Fruit fly (Drosophila melanogaster) whole organism, embryonic: Measurements from ENCODE around the gene GatB.

ENCODE experiments used
- CG10366 ChIP-seq: fragments of 200-800 bp; sonication (Bioruptor generic); IDR thresholded peaks from 2 replicates; pipeline ENCODE4 v1.3.6; 2022; ENCODE audit warnings: missing biosample characterization, missing genetic modification characterization
- CG10979 ChIP-seq: fragments of 200-800 bp; sonication (Bioruptor generic); optimal IDR thresholded peaks from 2 replicates; lab custom pipeline; 2018; ENCODE audit warnings: missing biosample characterization, mild to moderate bottlenecking, missing genetic modification characterization, moderate library complexity
- CG11456 ChIP-seq: fragments of 200-800 bp; sonication (Bioruptor generic); IDR thresholded peaks from 3 replicates; pipeline ENCODE4 v1.3.6; 2022; ENCODE audit warnings: missing biosample characterization, missing genetic modification characterization
- CG12391 ChIP-seq: fragments of 200-800 bp; sonication (Bioruptor generic); optimal IDR thresholded peaks from 3 replicates; lab custom pipeline; 2018; ENCODE audit warnings: missing biosample characterization, mild to moderate bottlenecking, missing genetic modification characterization, moderate library complexity
- CG13287 ChIP-seq: fragments of 200-800 bp; sonication (Bioruptor generic); IDR thresholded peaks from 2 replicates; pipeline ENCODE4 v1.3.6; 2022; ENCODE audit warnings: missing biosample characterization, missing genetic modification characterization; ENCODE audit not compliant: partially characterized antibody
- CG13775 ChIP-seq: fragments of 200-800 bp; sonication (Bioruptor generic); optimal IDR thresholded peaks from 3 replicates; lab custom pipeline; 2017; ENCODE audit warnings: missing biosample characterization, mild to moderate bottlenecking, missing genetic modification characterization
- CG18476 ChIP-seq: fragments of 200-800 bp; sonication (Bioruptor generic); optimal IDR thresholded peaks from 2 replicates; lab custom pipeline; 2016; ENCODE audit warnings: missing biosample characterization, mild to moderate bottlenecking, missing genetic modification characterization
- CG18619 ChIP-seq: fragments of 200-800 bp; sonication (Bioruptor generic); optimal IDR thresholded peaks from 3 replicates; lab custom pipeline; 2017; ENCODE audit warnings: missing biosample characterization, mild to moderate bottlenecking, missing genetic modification characterization
- CG18764 ChIP-seq: fragments of 200-800 bp; sonication (Bioruptor generic); optimal IDR thresholded peaks from 3 replicates; lab custom pipeline; 2016; ENCODE audit warnings: missing biosample characterization, missing genetic modification characterization
- CG2120 ChIP-seq: fragments of 200-800 bp; sonication (Bioruptor generic); optimal IDR thresholded peaks from 3 replicates; lab custom pipeline; 2016; ENCODE audit warnings: missing biosample characterization, missing genetic modification characterization
- CG2712 ChIP-seq: fragments of 200-800 bp; optimal IDR thresholded peaks from 3 replicates; lab custom pipeline; 2019; ENCODE audit warnings: missing biosample characterization, mild to moderate bottlenecking, missing genetic modification characterization, moderate library complexity
- CG32532 ChIP-seq: fragments of 200-800 bp; sonication (Bioruptor generic); IDR thresholded peaks from 2 replicates; pipeline ENCODE4 v1.3.6; 2022; ENCODE audit warnings: missing biosample characterization, missing genetic modification characterization
- CG5245 ChIP-seq: fragments of 200-800 bp; sonication (Bioruptor generic); optimal IDR thresholded peaks from 3 replicates; lab custom pipeline; 2016; ENCODE audit warnings: missing biosample characterization, missing genetic modification characterization
- CG7745 ChIP-seq: fragments of 200-800 bp; sonication (Bioruptor generic); optimal IDR thresholded peaks from 2 replicates; lab custom pipeline; 2018; ENCODE audit warnings: missing biosample characterization, mild to moderate bottlenecking, missing genetic modification characterization, moderate library complexity
- D ChIP-seq, 2 experiments: fragments of 200-800 bp in 1 of 2; fragments of >200 bp in 1 of 2; sonication (Bioruptor generic) in 1 of 2; optimal IDR thresholded peaks; 2 replicates in 1 of 2; 3 replicates in 1 of 2; lab custom pipeline; 2017; ENCODE audit warnings: mild to moderate bottlenecking in 1 of 2, missing biosample characterization in 1 of 2, missing genetic modification characterization in 1 of 2, missing genetic modification reagents in 1 of 2
- Ets65A ChIP-seq: fragments of 200-800 bp; sonication (Bioruptor generic); peaks from one replicate; lab custom pipeline; 2016; ENCODE audit warnings: missing biosample characterization, missing genetic modification characterization
- Fer3 ChIP-seq: fragments of 200-800 bp; sonication (Bioruptor generic); optimal IDR thresholded peaks from 2 replicates; lab custom pipeline; 2018; ENCODE audit warnings: missing biosample characterization, mild to moderate bottlenecking, missing genetic modification characterization, moderate library complexity
- Gug ChIP-seq: fragments of 200-800 bp; sonication (Bioruptor generic); IDR thresholded peaks from 4 replicates; pipeline ENCODE4 v1.3.6; 2022; ENCODE audit warnings: missing biosample characterization, missing genetic modification characterization
- Nf-YB ChIP-seq: fragments of 200-800 bp; sonication (Bioruptor generic); optimal IDR thresholded peaks from 3 replicates; lab custom pipeline; 2019; ENCODE audit warnings: missing biosample characterization, mild to moderate bottlenecking, missing genetic modification characterization, moderate library complexity
- bsh ChIP-seq, 2 experiments: fragments of 200-800 bp; sonication (Bioruptor generic); optimal IDR thresholded peaks; 2 replicates each; lab custom pipeline; 2017 to 2018; ENCODE audit warnings: mild to moderate bottlenecking in 2 of 2, missing biosample characterization in 2 of 2, missing genetic modification characterization in 2 of 2, moderate library complexity in 1 of 2
- ci ChIP-seq: fragments of 200-800 bp; sonication (Bioruptor generic); IDR thresholded peaks from 3 replicates; pipeline ENCODE4 v1.3.6; 2022; ENCODE audit warnings: missing biosample characterization, missing genetic modification characterization
- corto ChIP-seq: fragments of 200-800 bp; sonication (Bioruptor generic); optimal IDR thresholded peaks from 2 replicates; lab custom pipeline; 2016; ENCODE audit warnings: missing biosample characterization, mild to moderate bottlenecking, missing genetic modification characterization, moderate library complexity
- dmrt99B ChIP-seq: fragments of 200-800 bp; sonication (Bioruptor generic); optimal IDR thresholded peaks from 2 replicates; lab custom pipeline; 2018; ENCODE audit warnings: missing biosample characterization, mild to moderate bottlenecking, missing genetic modification characterization, moderate library complexity
- dpn ChIP-seq, 2 experiments: fragments of 200-800 bp; sonication (Bioruptor generic); optimal IDR thresholded peaks; 3 replicates each; lab custom pipeline; 2016; ENCODE audit warnings: missing biosample characterization in 2 of 2, missing genetic modification characterization in 2 of 2
- dysf ChIP-seq: fragments of 200-800 bp; sonication (Bioruptor generic); IDR thresholded peaks from 3 replicates; pipeline ENCODE4 v1.3.6; 2022; ENCODE audit warnings: missing biosample characterization, missing genetic modification characterization
- her ChIP-seq: fragments of 200-800 bp; sonication (Bioruptor generic); optimal IDR thresholded peaks from 2 replicates; lab custom pipeline; 2016; ENCODE audit warnings: missing biosample characterization, missing genetic modification characterization
- knrl ChIP-seq: fragments of 200-800 bp; sonication (Bioruptor generic); IDR thresholded peaks from 3 replicates; pipeline ENCODE4 v1.3.6; 2022; ENCODE audit warnings: missing biosample characterization, missing genetic modification characterization; ENCODE audit not compliant: partially characterized antibody
- mam ChIP-seq: fragments of 200-800 bp; sonication (Bioruptor generic); optimal IDR thresholded peaks from 3 replicates; lab custom pipeline; 2016; ENCODE audit warnings: missing biosample characterization, missing genetic modification characterization
- prd ChIP-seq, 3 experiments: fragments of >200 bp in 2 of 3; fragments of 200-800 bp in 1 of 3; sonication (Bioruptor generic) in 1 of 3; optimal IDR thresholded peaks in 2 of 3; IDR thresholded peaks in 1 of 3; 2 replicates in 2 of 3; 3 replicates in 1 of 3; pipeline versions ENCODE4 v1.3.6 to Lab custom; 2017 to 2022; ENCODE audit warnings: missing biosample characterization in 1 of 3, missing genetic modification characterization in 1 of 3
- sd ChIP-seq: fragments of 200-800 bp; sonication (Bioruptor generic); optimal IDR thresholded peaks from 3 replicates; lab custom pipeline; 2018; ENCODE audit warnings: missing biosample characterization, mild to moderate bottlenecking, missing genetic modification characterization, moderate library complexity
- sens ChIP-seq: fragments of 200-800 bp; sonication (Bioruptor generic); peaks from one replicate; lab custom pipeline; 2016; ENCODE audit warnings: missing biosample characterization, missing genetic modification characterization
- slbo ChIP-seq: fragments of 200-800 bp; sonication (Bioruptor generic); IDR thresholded peaks from 2 replicates; pipeline ENCODE4 v1.3.6; 2022; ENCODE audit warnings: missing biosample characterization, missing genetic modification characterization
- so ChIP-seq: fragments of 200-800 bp; sonication (Bioruptor generic); IDR thresholded peaks from 3 replicates; pipeline ENCODE4 v1.3.6; 2022; ENCODE audit warnings: missing biosample characterization, missing genetic modification characterization
- sob ChIP-seq: fragments of 200-800 bp; sonication (Bioruptor generic); IDR thresholded peaks from 2 replicates; pipeline ENCODE4 v1.3.6; 2022; ENCODE audit warnings: missing biosample characterization, missing genetic modification characterization
- tgo ChIP-seq: fragments of 200-800 bp; sonication (Bioruptor generic); IDR thresholded peaks from 3 replicates; pipeline ENCODE4 v1.3.6; 2022; ENCODE audit warnings: missing biosample characterization, missing genetic modification characterization
- unpg ChIP-seq: fragments of 200-800 bp; sonication (Bioruptor generic); optimal IDR thresholded peaks from 3 replicates; lab custom pipeline; 2018; ENCODE audit warnings: missing biosample characterization, mild to moderate bottlenecking, missing genetic modification characterization, moderate library complexity
- wek ChIP-seq: fragments of 200-800 bp; sonication (Bioruptor generic); optimal IDR thresholded peaks from 3 replicates; lab custom pipeline; 2018; ENCODE audit warnings: missing biosample characterization, mild to moderate bottlenecking, missing genetic modification characterization, moderate library complexity

GatB gene

dm6 chr3R:24100717-24101116 is 29.3 kb downstream of the GatB start (continued):
- TF ChIP-seq CG2712 (tag; lab: Kevin White, UChicago) (peak; percentile 34), Gug (GFP tag; lab: Robert Waterston, UW) (peak; percentile 28; the same call in 1 of the 4 replicates), unpg (GFP tag; lab: Kevin White, UChicago) (peak; percentile 27), dysf (GFP tag; lab: Robert Waterston, UW) (peak; percentile 55; the same call in 2 of the 3 replicates), CG13287 (no peak), CG32532 (GFP tag; lab: Robert Waterston, UW) (peak; percentile 65), sob (GFP tag; lab: Robert Waterston, UW) (0 out of 2 replicates have a peak, but pooled peaks have one; percentile 31), ci (GFP tag; lab: Robert Waterston, UW) (peak; percentile 35; the same call in 1 of the 3 replicates), corto (GFP tag; lab: Kevin White, UChicago) (no peak), wek (GFP tag; lab: Kevin White, UChicago) (no peak), CG18619 (GFP tag; lab: Kevin White, UChicago) (no peak), CG18476 (GFP tag; lab: Kevin White, UChicago) (no peak), slbo (GFP tag; lab: Robert Waterston, UW) (peak; percentile 71), dpn (GFP tag; optimal IDR thresholded peaks at IDR 0.05; lab: Kevin White, UChicago) (peak in 1 of 2 experiments; percentile 15), CG18764 (no peak), CG12391 (tag; lab: Kevin White, UChicago) (peak; percentile 9), CG7745 (tag; lab: Kevin White, UChicago) (no peak), CG2120 (GFP tag; lab: Kevin White, UChicago) (peak; percentile 56), CG10979 (tag; lab: Kevin White, UChicago) (no peak), her (GFP tag; lab: Kevin White, UChicago) (peak; percentile 1), prd (optimal IDR thresholded peaks at IDR 0.05; lab: Kevin White, UChicago) (no peak), prd (GFP tag; IDR thresholded peaks at IDR 0.05; lab: Robert Waterston, UW) (peak; percentile 37; the same call in 2 of the 3 replicates), CG10366 (peak; percentile 11; the same call in 1 of the 2 replicates), D (optimal IDR thresholded peaks at IDR 0.05; lab: Kevin White, UChicago) (no peak), D (GFP tag; optimal IDR thresholded peaks at IDR 0.05; lab: Kevin White, UChicago) (no peak), so (0 out of 3 replicates have a peak, but pooled peaks have one; percentile 37), Nf-YB (GFP tag; lab: Kevin White, UChicago) (no peak), sens (GFP tag; lab: Kevin White, UChicago) (peak; percentile 76), CG13775 (GFP tag; lab: Kevin White, UChicago) (no peak), dmrt99B (tag; lab: Kevin White, UChicago) (peak; percentile 49), sd (tag; lab: Kevin White, UChicago) (no peak), knrl (GFP tag; lab: Robert Waterston, UW) (no peak), CG5245 (no peak), tgo (peak; percentile 20; the same call in 1 of the 3 replicates), Ets65A (peak; percentile 49), mam (GFP tag; lab: Kevin White, UChicago) (peak; percentile 47), bsh (GFP tag; optimal IDR thresholded peaks at IDR 0.05; lab: Kevin White, UChicago) (peak in 1 of 2 experiments; percentile 14), Fer3 (tag; lab: Kevin White, UChicago) (peak; percentile 3), CG11456 (peak; percentile 65; the same call in 2 of the 3 replicates)
